Worm (Caenorhabditis elegans) whole organism, midembryonic: ENCODE results near the gene T04A6.1.

Experiments used
- cog-1 ChIP-seq: sonication (generic microtip); optimal IDR thresholded peaks from 2 replicates; lab custom pipeline; 2016; ENCODE audit warnings: missing genetic modification characterization, missing compliant biosample characterization
- flt-1 ChIP-seq: fragments of 200-800 bp; sonication (Bioruptor generic); IDR thresholded peaks from 2 replicates; pipeline ENCODE4 v1.3.6; 2022; ENCODE audit warnings: missing genetic modification characterization, missing compliant biosample characterization
- ref-1 ChIP-seq: fragments of 200-800 bp; sonication (Bioruptor generic); conservative IDR thresholded peaks from 2 replicates; pipeline ENCODE4 v1.3.6; 2022; ENCODE audit warnings: missing genetic modification reagents, missing genetic modification characterization, missing compliant biosample characterization

DNA sequence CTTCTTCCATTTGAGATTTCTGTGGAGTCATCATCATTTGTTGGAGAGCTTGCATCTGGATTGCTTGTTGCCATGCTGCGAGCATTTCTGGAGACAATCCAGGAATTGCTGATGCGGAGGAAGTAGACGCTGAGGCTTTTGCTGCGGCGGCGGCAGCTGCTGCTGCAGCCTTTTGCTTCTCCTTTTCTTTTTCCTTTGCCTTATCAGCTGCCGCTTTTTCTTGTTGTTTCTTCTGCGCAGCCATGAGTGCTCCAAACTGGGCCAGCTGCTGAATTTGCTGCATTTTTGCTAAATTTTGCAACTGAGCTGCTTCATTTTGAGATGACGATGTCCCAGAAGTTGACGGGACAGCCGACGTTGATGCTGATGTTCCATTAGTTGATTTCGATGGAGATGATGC is 39.2 kb downstream of the T04A6.1 start:
- TF ChIP-seq ref-1: no peak
- TF ChIP-seq flt-1 (GFP tag; lab: Robert Waterston, UW): peak; percentile 50; the same call in 1 of the 2 replicates
- TF ChIP-seq cog-1 (tag; lab: Kevin White, UChicago): no peak
